Worm (Caenorhabditis elegans) whole organism, late embryonic: ENCODE results near the gene F26C11.3.

ENCODE experiments used
- ama-1 ChIP-seq: fragments of 150-350 bp; optimal IDR thresholded peaks from 2 replicates; lab custom pipeline; 2014
- ceh-31 ChIP-seq: sonication (generic microtip); optimal IDR thresholded peaks from 2 replicates; lab custom pipeline; 2016; ENCODE audit warnings: missing genetic modification characterization, missing compliant biosample characterization
- lin-11 ChIP-seq: fragments of 200-800 bp; sonication (Bioruptor generic); optimal IDR thresholded peaks from 2 replicates; lab custom pipeline; 2018; ENCODE audit warnings: mild to moderate bottlenecking, missing genetic modification characterization, missing compliant biosample characterization
- sox-4 ChIP-seq: sonication (generic microtip); optimal IDR thresholded peaks from 2 replicates; lab custom pipeline; 2017; ENCODE audit warnings: mild to moderate bottlenecking, missing genetic modification characterization, inconsistent platforms, missing compliant biosample characterization
- ttx-3 ChIP-seq: sonication (generic microtip); optimal IDR thresholded peaks from 2 replicates; lab custom pipeline; 2016; ENCODE audit warnings: missing genetic modification reagents, missing genetic modification characterization, missing compliant biosample characterization

ce11 chrII:9879815-9880214, 35.1 kb downstream of the F26C11.3 start:
- TF ChIP-seq ceh-31 (no peak), ttx-3 (tag; lab: Kevin White, UChicago) (no peak), lin-11 (tag; lab: Kevin White, UChicago) (no peak), ama-1 (lab: Kevin White, UChicago) (no peak), sox-4 (tag; lab: Kevin White, UChicago) (no peak)
